Fruit fly (Drosophila melanogaster) whole organism, embryonic: ENCODE data around the gene Tyler.

Experiments used
- Adf1 ChIP-seq: fragments of 200-800 bp; sonication (Bioruptor generic); IDR thresholded peaks from 2 replicates; pipeline ENCODE4 v1.3.6; 2022; ENCODE audit warnings: missing biosample characterization, missing genetic modification characterization
- Awh ChIP-seq: fragments of 200-800 bp; sonication (Bioruptor generic); IDR thresholded peaks from 2 replicates; pipeline ENCODE4, ENCODE4 v1.3.6; 2022; ENCODE audit warnings: missing biosample characterization, missing genetic modification characterization
- Bgb ChIP-seq: fragments of 200-800 bp; sonication (Bioruptor generic); IDR thresholded peaks from 2 replicates; pipeline ENCODE4 v1.3.6; 2022; ENCODE audit warnings: missing biosample characterization, missing genetic modification characterization; ENCODE audit not compliant: partially characterized antibody
- CG10274 ChIP-seq: fragments of 200-800 bp; sonication (Bioruptor generic); optimal IDR thresholded peaks from 3 replicates; lab custom pipeline; 2017; ENCODE audit warnings: missing biosample characterization, mild to moderate bottlenecking, missing genetic modification characterization
- CG12391 ChIP-seq: fragments of 200-800 bp; sonication (Bioruptor generic); optimal IDR thresholded peaks from 3 replicates; lab custom pipeline; 2018; ENCODE audit warnings: missing biosample characterization, mild to moderate bottlenecking, missing genetic modification characterization, moderate library complexity
- CG13287 ChIP-seq: fragments of 200-800 bp; sonication (Bioruptor generic); IDR thresholded peaks from 2 replicates; pipeline ENCODE4 v1.3.6; 2022; ENCODE audit warnings: missing biosample characterization, missing genetic modification characterization; ENCODE audit not compliant: partially characterized antibody
- CG16813 ChIP-seq: fragments of 200-800 bp; sonication (Bioruptor generic); IDR thresholded peaks from 3 replicates; pipeline ENCODE4 v1.3.6; 2022; ENCODE audit warnings: missing biosample characterization, missing genetic modification characterization; ENCODE audit not compliant: partially characterized antibody
- CG18764 ChIP-seq: fragments of 200-800 bp; sonication (Bioruptor generic); optimal IDR thresholded peaks from 3 replicates; lab custom pipeline; 2016; ENCODE audit warnings: missing biosample characterization, missing genetic modification characterization
- CG32767 ChIP-seq: fragments of 200-800 bp; sonication (Bioruptor generic); IDR thresholded peaks from 2 replicates; pipeline ENCODE4 v1.3.6; 2022; ENCODE audit warnings: missing biosample characterization, missing genetic modification characterization
- CG3407 ChIP-seq: fragments of 200-800 bp; sonication (Bioruptor generic); optimal IDR thresholded peaks from 2 replicates; lab custom pipeline; 2018; ENCODE audit warnings: missing biosample characterization, mild to moderate bottlenecking, missing genetic modification characterization
- CG34376 ChIP-seq: fragments of 200-800 bp; sonication (Bioruptor generic); optimal IDR thresholded peaks from 2 replicates; lab custom pipeline; 2018; ENCODE audit warnings: missing biosample characterization, mild to moderate bottlenecking, missing genetic modification characterization
- CG4360 ChIP-seq: fragments of 200-800 bp; sonication (Bioruptor generic); IDR thresholded peaks from 2 replicates; pipeline ENCODE4 v1.3.6; 2022; ENCODE audit warnings: missing biosample characterization, missing genetic modification characterization
- CG4707 ChIP-seq: fragments of 200-800 bp; sonication (Bioruptor generic); optimal IDR thresholded peaks from 2 replicates; lab custom pipeline; 2018; ENCODE audit warnings: missing biosample characterization, mild to moderate bottlenecking, missing genetic modification characterization, moderate library complexity
- CG4730 ChIP-seq: fragments of 200-800 bp; sonication (Bioruptor generic); IDR thresholded peaks from 2 replicates; pipeline ENCODE4 v1.3.6; 2022; ENCODE audit warnings: missing biosample characterization, missing genetic modification characterization
- CG6654 ChIP-seq: fragments of 200-800 bp; sonication (Bioruptor generic); optimal IDR thresholded peaks from 2 replicates; lab custom pipeline; 2017; ENCODE audit warnings: missing biosample characterization, mild to moderate bottlenecking, missing genetic modification characterization
- CG6683 ChIP-seq: fragments of 200-800 bp; sonication (Bioruptor generic); optimal IDR thresholded peaks from 2 replicates; lab custom pipeline; 2017; ENCODE audit warnings: missing biosample characterization, mild to moderate bottlenecking, missing genetic modification characterization, missing genetic modification reagents
- CG6765 ChIP-seq: fragments of 200-800 bp; sonication (Bioruptor generic); optimal IDR thresholded peaks from 3 replicates; lab custom pipeline; 2017; ENCODE audit warnings: missing biosample characterization, mild to moderate bottlenecking, missing genetic modification characterization
- CG7963 ChIP-seq: fragments of 200-800 bp; sonication (Bioruptor generic); IDR thresholded peaks from 3 replicates; pipeline ENCODE4 v1.3.6; 2022; ENCODE audit warnings: missing biosample characterization, missing genetic modification characterization; ENCODE audit not compliant: partially characterized antibody
- CG8089 ChIP-seq: fragments of 200-800 bp; sonication (Bioruptor generic); optimal IDR thresholded peaks from 3 replicates; lab custom pipeline; 2016; ENCODE audit warnings: missing biosample characterization, missing genetic modification characterization
- CG8290 ChIP-seq, 3 experiments: fragments of 200-800 bp; sonication (Bioruptor generic); optimal IDR thresholded peaks; 2 replicates each; lab custom pipeline; 2016 to 2019; ENCODE audit warnings: missing biosample characterization in 3 of 3, missing genetic modification characterization in 3 of 3, mild to moderate bottlenecking in 2 of 3, moderate library complexity in 1 of 3
- Dref ChIP-seq: fragments of 200-800 bp; sonication (Bioruptor generic); IDR thresholded peaks from 2 replicates; pipeline ENCODE4 v1.3.6; 2022; ENCODE audit warnings: missing biosample characterization, missing genetic modification characterization
- E2f2 ChIP-seq: fragments of 200-800 bp; sonication (Bioruptor generic); IDR thresholded peaks from 2 replicates; pipeline ENCODE4 v1.3.6; 2022; ENCODE audit warnings: missing biosample characterization, missing genetic modification characterization
- Ets97D ChIP-seq: fragments of 200-800 bp; sonication (Bioruptor generic); optimal IDR thresholded peaks from 3 replicates; lab custom pipeline; 2016; ENCODE audit warnings: missing biosample characterization, missing genetic modification characterization
- HLH54F ChIP-seq: fragments of 200-800 bp; sonication (Bioruptor generic); optimal IDR thresholded peaks from 3 replicates; lab custom pipeline; 2016; ENCODE audit warnings: missing biosample characterization, missing genetic modification characterization
- MBD-R2 ChIP-seq: fragments of 200-800 bp; sonication (Bioruptor generic); IDR thresholded peaks from 2 replicates; pipeline ENCODE4 v1.3.6; 2022; ENCODE audit warnings: missing biosample characterization, missing genetic modification characterization
- NFAT ChIP-seq: fragments of 200-800 bp; sonication (Bioruptor generic); IDR thresholded peaks from 2 replicates; pipeline ENCODE4 v1.3.6; 2022; ENCODE audit warnings: missing biosample characterization, missing genetic modification characterization
- Pdp1 ChIP-seq, 2 experiments: fragments of 200-800 bp; sonication (Bioruptor generic); optimal IDR thresholded peaks; 3 replicates each; lab custom pipeline; 2016; ENCODE audit warnings: missing biosample characterization in 2 of 2, missing genetic modification characterization in 2 of 2, mild to moderate bottlenecking in 1 of 2, moderate library complexity in 1 of 2
- Stat92E ChIP-seq, 3 experiments: fragments of >200 bp in 2 of 3; fragments of 200-800 bp in 1 of 3; sonication (Bioruptor generic) in 1 of 3; optimal IDR thresholded peaks; 2 replicates each; lab custom pipeline; 2017 to 2019; ENCODE audit warnings: missing biosample characterization in 3 of 3, missing genetic modification characterization in 3 of 3, mild to moderate bottlenecking in 1 of 3, moderate library complexity in 1 of 3
- ase ChIP-seq: fragments of 200-800 bp; sonication (Bioruptor generic); IDR thresholded peaks from 3 replicates; pipeline ENCODE4 v1.3.6; 2022; ENCODE audit warnings: missing biosample characterization, missing genetic modification characterization
- br ChIP-seq: fragments of >200 bp; optimal IDR thresholded peaks from 2 replicates; lab custom pipeline; 2017
- cg ChIP-seq: fragments of 200-800 bp; sonication (Bioruptor generic); optimal IDR thresholded peaks from 3 replicates; lab custom pipeline; 2019; ENCODE audit warnings: missing biosample characterization, mild to moderate bottlenecking, missing genetic modification characterization, moderate library complexity
- crol ChIP-seq: fragments of 200-800 bp; sonication (Bioruptor generic); IDR thresholded peaks from 2 replicates; pipeline ENCODE4 v1.3.6; 2022; ENCODE audit warnings: missing biosample characterization, missing genetic modification characterization
- cwo ChIP-seq: fragments of 200-800 bp; sonication (Bioruptor generic); optimal IDR thresholded peaks from 3 replicates; lab custom pipeline; 2017; ENCODE audit warnings: missing biosample characterization, missing genetic modification characterization, mild to moderate bottlenecking, moderate library complexity, missing genetic modification reagents
- exex ChIP-seq: fragments of 200-800 bp; sonication (Bioruptor generic); optimal IDR thresholded peaks from 4 replicates; lab custom pipeline; 2018; ENCODE audit warnings: missing biosample characterization, mild to moderate bottlenecking, missing genetic modification characterization, moderate library complexity
- fd102C ChIP-seq: fragments of 200-800 bp; sonication (Bioruptor generic); optimal IDR thresholded peaks from 2 replicates; lab custom pipeline; 2018; ENCODE audit warnings: missing biosample characterization, mild to moderate bottlenecking, missing genetic modification characterization, moderate library complexity
- fd64A ChIP-seq: fragments of 200-800 bp; sonication (Bioruptor generic); optimal IDR thresholded peaks from 3 replicates; lab custom pipeline; 2018; ENCODE audit warnings: missing biosample characterization, mild to moderate bottlenecking, missing genetic modification characterization
- insv ChIP-seq, 2 experiments: fragments of 200-800 bp; sonication (Bioruptor generic); optimal IDR thresholded peaks; 3 replicates each; lab custom pipeline; 2016 to 2018; ENCODE audit warnings: missing biosample characterization in 2 of 2, missing genetic modification characterization in 2 of 2
- kah ChIP-seq: fragments of 200-800 bp; sonication (Bioruptor generic); optimal IDR thresholded peaks from 2 replicates; lab custom pipeline; 2018; ENCODE audit warnings: missing biosample characterization, mild to moderate bottlenecking, missing genetic modification characterization
- kay ChIP-seq: fragments of 200-800 bp; sonication (Bioruptor generic); optimal IDR thresholded peaks from 2 replicates; lab custom pipeline; 2016; ENCODE audit warnings: missing biosample characterization, missing genetic modification characterization
- ken ChIP-seq: fragments of 200-800 bp; sonication (Bioruptor generic); IDR thresholded peaks from 3 replicates; pipeline ENCODE4 v1.3.6; 2022; ENCODE audit warnings: missing biosample characterization, missing genetic modification characterization
- kni ChIP-seq: fragments of 200-800 bp; sonication (Bioruptor generic); optimal IDR thresholded peaks from 3 replicates; lab custom pipeline; 2017; ENCODE audit warnings: mild to moderate bottlenecking, missing biosample characterization, missing genetic modification reagents, missing genetic modification characterization
- maf-S ChIP-seq: fragments of 200-800 bp; sonication (Bioruptor generic); optimal IDR thresholded peaks from 2 replicates; lab custom pipeline; 2016; ENCODE audit warnings: missing biosample characterization, missing genetic modification characterization
- nerfin-1 ChIP-seq: fragments of 200-800 bp; sonication (Bioruptor generic); optimal IDR thresholded peaks from 3 replicates; lab custom pipeline; 2019; ENCODE audit warnings: missing biosample characterization, mild to moderate bottlenecking, missing genetic modification characterization, moderate library complexity
- nmo ChIP-seq: fragments of 200-800 bp; sonication (Bioruptor generic); optimal IDR thresholded peaks from 2 replicates; lab custom pipeline; 2018; ENCODE audit warnings: missing biosample characterization, mild to moderate bottlenecking, missing genetic modification characterization, moderate library complexity
- pb ChIP-seq: fragments of 200-800 bp; sonication (Bioruptor generic); optimal IDR thresholded peaks from 3 replicates; lab custom pipeline; 2016; ENCODE audit warnings: missing biosample characterization, missing genetic modification characterization
- pho ChIP-seq: fragments of 200-800 bp; sonication (Bioruptor generic); optimal IDR thresholded peaks from 2 replicates; lab custom pipeline; 2016; ENCODE audit warnings: missing biosample characterization, missing genetic modification characterization
- psq ChIP-seq: fragments of 200-800 bp; sonication (Bioruptor generic); optimal IDR thresholded peaks from 2 replicates; lab custom pipeline; 2017; ENCODE audit warnings: missing biosample characterization, missing genetic modification characterization
- pzg ChIP-seq: fragments of 200-800 bp; sonication (Bioruptor generic); optimal IDR thresholded peaks from 3 replicates; lab custom pipeline; 2018; ENCODE audit warnings: missing biosample characterization, mild to moderate bottlenecking, missing genetic modification characterization, moderate library complexity
- row ChIP-seq: fragments of 200-800 bp; sonication (Bioruptor generic); IDR thresholded peaks from 3 replicates; pipeline ENCODE4 v1.3.6; 2022; ENCODE audit warnings: missing biosample characterization, missing genetic modification characterization
- tup ChIP-seq: fragments of 200-800 bp; sonication (Bioruptor generic); optimal IDR thresholded peaks from 2 replicates; lab custom pipeline; 2016; ENCODE audit warnings: missing biosample characterization, mild to moderate bottlenecking, missing genetic modification characterization, moderate library complexity

The Tyler gene

DNA sequence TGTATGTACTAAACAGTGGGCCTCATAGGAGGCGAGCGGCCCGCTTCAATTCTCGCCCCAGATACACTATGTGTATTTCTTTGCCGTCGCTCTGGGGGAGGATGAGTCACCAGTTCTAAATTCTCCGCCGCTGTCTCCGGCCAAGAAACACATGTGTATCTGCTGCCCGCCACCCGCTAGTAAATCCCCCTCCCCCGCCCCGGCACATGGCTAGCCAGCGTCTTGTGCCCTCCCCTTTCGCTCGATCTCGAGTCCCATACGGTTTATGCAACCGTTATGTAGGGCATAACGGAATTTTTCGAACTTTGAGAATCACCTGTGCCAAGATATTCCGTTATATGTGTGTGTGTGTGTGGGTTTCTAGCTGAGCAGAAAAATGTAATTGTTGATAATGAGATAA is 5.4 kb upstream of the Tyler start (continued):
- no peak for TF ChIP-seq CG10274
- no peak for TF ChIP-seq HLH54F (GFP tag; lab: Kevin White, UChicago)
- TF ChIP-seq kay (GFP tag; lab: Kevin White, UChicago) = peak; percentile 80
- TF ChIP-seq CG6654 (GFP tag; lab: Kevin White, UChicago) = no peak
- TF ChIP-seq psq (GFP tag; lab: Kevin White, UChicago) = no peak
- no peak for TF ChIP-seq CG8290 (GFP tag; optimal IDR thresholded peaks at IDR 0.05; lab: Kevin White, UChicago)
- TF ChIP-seq CG8290 (tag; optimal IDR thresholded peaks at IDR 0.05; lab: Kevin White, UChicago) = peak in 1 of 2 experiments; percentile 40
- peak; percentile 76 for TF ChIP-seq cwo (GFP tag; lab: Kevin White, UChicago)
- peak; percentile 32 for TF ChIP-seq exex (tag; lab: Kevin White, UChicago)
- TF ChIP-seq MBD-R2 (GFP tag; lab: Robert Waterston, UW) = no peak
- TF ChIP-seq E2f2 (GFP tag; lab: Robert Waterston, UW) = no peak
- TF ChIP-seq pho (GFP tag; lab: Kevin White, UChicago) = no peak
- peak; percentile 53; the same call in 1 of the 2 replicates for TF ChIP-seq NFAT
- TF ChIP-seq nerfin-1 = no peak
- no peak for TF ChIP-seq ase
- 0 out of 3 replicates have a peak, but pooled peaks have one; percentile 7 for TF ChIP-seq row
- TF ChIP-seq CG3407 (GFP tag; lab: Kevin White, UChicago) = no peak
- TF ChIP-seq CG16813 (GFP tag; lab: Robert Waterston, UW) = no peak
- no peak for TF ChIP-seq CG4360 (GFP tag; lab: Robert Waterston, UW)
- TF ChIP-seq nmo = no peak
- no peak for TF ChIP-seq CG6765 (GFP tag; lab: Kevin White, UChicago)
- TF ChIP-seq kni (GFP tag; lab: Kevin White, UChicago) = no peak
- TF ChIP-seq Bgb = peak; percentile 9; the same call in 1 of the 2 replicates
- no peak for TF ChIP-seq CG12391 (tag; lab: Kevin White, UChicago)
- TF ChIP-seq Awh (GFP tag; lab: Robert Waterston, UW) = no peak
- TF ChIP-seq Dref (GFP tag; lab: Robert Waterston, UW) = 0 out of 2 replicates have a peak, but pooled peaks have one; percentile 15
- no peak for TF ChIP-seq CG13287
- no peak for TF ChIP-seq CG8089 (GFP tag; lab: Kevin White, UChicago)
- peak; percentile 23 for TF ChIP-seq cg (GFP tag; lab: Kevin White, UChicago)
- peak in 1 of 2 experiments; percentile 85 for TF ChIP-seq Pdp1 (GFP tag; optimal IDR thresholded peaks at IDR 0.05; lab: Kevin White, UChicago)
- no peak for TF ChIP-seq CG4730
- TF ChIP-seq kah (GFP tag; lab: Kevin White, UChicago) = peak; percentile 42
- TF ChIP-seq Stat92E (GFP tag; optimal IDR thresholded peaks at IDR 0.05; lab: Kevin White, UChicago) = no peak
- TF ChIP-seq CG7963 (GFP tag; lab: Robert Waterston, UW) = no peak
- TF ChIP-seq br (lab: Kevin White, UChicago) = no peak
- TF ChIP-seq Adf1 (GFP tag; lab: Robert Waterston, UW) = peak; percentile 9; the same call in 1 of the 2 replicates
- peak; percentile 0 for TF ChIP-seq CG34376 (GFP tag; lab: Kevin White, UChicago)
- no peak for TF ChIP-seq ken
- peak; percentile 96 for TF ChIP-seq crol (GFP tag; lab: Robert Waterston, UW)
- TF ChIP-seq CG4707 (GFP tag; lab: Kevin White, UChicago) = peak; percentile 39
- TF ChIP-seq maf-S (GFP tag; lab: Kevin White, UChicago) = no peak
- no peak for TF ChIP-seq fd102C (GFP tag; lab: Kevin White, UChicago)
- no peak for TF ChIP-seq CG6683 (GFP tag; lab: Kevin White, UChicago)
- no peak for TF ChIP-seq fd64A (GFP tag; lab: Kevin White, UChicago)
- TF ChIP-seq CG18764 = no peak
- no peak for TF ChIP-seq pzg (GFP tag; lab: Kevin White, UChicago)
- TF ChIP-seq CG32767 (GFP tag; lab: Robert Waterston, UW) = peak; percentile 49; the same call in 1 of the 2 replicates
- TF ChIP-seq tup (GFP tag; lab: Kevin White, UChicago) = no peak
- no peak for TF ChIP-seq Ets97D (GFP tag; lab: Kevin White, UChicago)
- TF ChIP-seq insv (GFP tag; optimal IDR thresholded peaks at IDR 0.05; lab: Kevin White, UChicago) = no peak
- no peak for TF ChIP-seq pb (GFP tag; lab: Kevin White, UChicago)
